Worm (Caenorhabditis elegans): Measurements from ENCODE around the gene gob-1.

- TF ChIP-seq ama-1 (optimal IDR thresholded peaks at IDR 0.05) (no peak), nhr-77 (tag; optimal IDR thresholded peaks at IDR 0.05) (no peak), ztf-11 (tag; optimal IDR thresholded peaks at IDR 0.05) (no peak), ceh-90 (tag; optimal IDR thresholded peaks at IDR 0.05) (no peak), nhr-11 (tag; optimal IDR thresholded peaks at IDR 0.05) (no peak), nhr-84 (tag; optimal IDR thresholded peaks at IDR 0.05) (no peak), isw-1 (GFP tag; IDR thresholded peaks at IDR 0.05) (no peak), unc-62 (GFP tag; optimal IDR thresholded peaks at IDR 0.05) (no peak), fos-1 (tag; optimal IDR thresholded peaks at IDR 0.05) (no peak), nhr-90 (tag; optimal IDR thresholded peaks at IDR 0.05; ENCODE audit: poor library complexity) (no peak), skn-1 (tag; optimal IDR thresholded peaks at IDR 0.05) (no peak), pag-3 (tag; optimal IDR thresholded peaks at IDR 0.05; ENCODE audit: borderline replicate concordance, insufficient read depth) (no peak), unc-130 (tag; optimal IDR thresholded peaks at IDR 0.05) (no peak)
Measured at ce11 chrX:15487806-15488205, 5.6 kb upstream of the gob-1 start, which contains the start of gene H13N06.2.

All from whole organism, L1 larva.